Worm (Caenorhabditis elegans) whole organism, L3 larva: Measurements from ENCODE around the gene sdz-20.

Experiments
- R02D3.7 ChIP-seq: fragments of 150-350 bp; optimal IDR thresholded peaks from 2 replicates; lab custom pipeline; 2014; ENCODE audit warnings: missing biosample characterization, missing genetic modification characterization
- ZK546.5 ChIP-seq: sonication (generic microtip); optimal IDR thresholded peaks from 2 replicates; lab custom pipeline; 2017; ENCODE audit warnings: missing biosample characterization, missing genetic modification characterization
- aly-2 ChIP-seq: fragments of 150-350 bp; optimal IDR thresholded peaks from 2 replicates; lab custom pipeline; 2014; ENCODE audit warnings: missing biosample characterization, missing genetic modification characterization
- ama-1 ChIP-seq: fragments of 150-350 bp; optimal IDR thresholded peaks from 2 replicates; lab custom pipeline; 2018
- ceh-16 ChIP-seq: sonication (generic microtip); optimal IDR thresholded peaks from 2 replicates; lab custom pipeline; 2017; ENCODE audit warnings: missing biosample characterization, missing genetic modification characterization
- ceh-28 ChIP-seq: fragments of 150-350 bp; optimal IDR thresholded peaks from 2 replicates; lab custom pipeline; 2014; ENCODE audit warnings: missing biosample characterization, missing genetic modification reagents, missing genetic modification characterization
- ceh-9 ChIP-seq: sonication (generic microtip); optimal IDR thresholded peaks from 2 replicates; lab custom pipeline; 2018; ENCODE audit warnings: missing biosample characterization, missing genetic modification characterization
- daf-12 ChIP-seq: fragments of 150-350 bp; optimal IDR thresholded peaks from 2 replicates; lab custom pipeline; 2014; ENCODE audit warnings: missing biosample characterization, missing genetic modification reagents, missing genetic modification characterization
- egl-27 ChIP-seq: sonication (generic microtip); optimal IDR thresholded peaks from 4 replicates; lab custom pipeline; 2017; ENCODE audit warnings: missing biosample characterization, missing genetic modification reagents, missing genetic modification characterization
- egl-5 ChIP-seq: fragments of 150-350 bp; optimal IDR thresholded peaks from 2 replicates; lab custom pipeline; 2017; ENCODE audit warnings: missing biosample characterization, missing genetic modification reagents, missing genetic modification characterization, inconsistent platforms
- elt-2 ChIP-seq: sonication (generic microtip); optimal IDR thresholded peaks from 2 replicates; lab custom pipeline; 2016; ENCODE audit warnings: missing genetic modification reagents, mild to moderate bottlenecking, missing genetic modification characterization, missing compliant biosample characterization
- elt-3 ChIP-seq, 3 experiments: fragments of 150-350 bp in 1 of 3; sonication (generic microtip) in 2 of 3; optimal IDR thresholded peaks; 2 replicates in 2 of 3; 4 replicates in 1 of 3; lab custom pipeline; 2014 to 2017; ENCODE audit warnings: missing biosample characterization in 3 of 3, missing genetic modification characterization in 3 of 3
- eor-1 ChIP-seq, 2 experiments: fragments of 150-350 bp; optimal IDR thresholded peaks; 2 replicates each; lab custom pipeline; 2014 to 2018; ENCODE audit warnings: missing biosample characterization in 2 of 2, missing genetic modification characterization in 2 of 2
- hmg-11 ChIP-seq: sonication (generic microtip); optimal IDR thresholded peaks from 2 replicates; lab custom pipeline; 2016; ENCODE audit warnings: missing genetic modification characterization, missing compliant biosample characterization
- jun-1 ChIP-seq: fragments of 150-350 bp; optimal IDR thresholded peaks from 2 replicates; lab custom pipeline; 2014; ENCODE audit warnings: missing biosample characterization, missing genetic modification reagents, missing genetic modification characterization
- lin-15B ChIP-seq: fragments of 150-350 bp; optimal IDR thresholded peaks from 2 replicates; lab custom pipeline; 2014; ENCODE audit warnings: missing biosample characterization, missing genetic modification characterization
- lin-39 ChIP-seq: fragments of 150-350 bp; optimal IDR thresholded peaks from 2 replicates; lab custom pipeline; 2018; ENCODE audit warnings: missing biosample characterization, missing genetic modification reagents, missing genetic modification characterization
- lsy-12 ChIP-seq: sonication (generic microtip); optimal IDR thresholded peaks from 2 replicates; lab custom pipeline; 2016; ENCODE audit warnings: mild to moderate bottlenecking, missing genetic modification characterization, missing compliant biosample characterization
- mdl-1 ChIP-seq: fragments of 150-350 bp; optimal IDR thresholded peaks from 2 replicates; lab custom pipeline; 2014; ENCODE audit warnings: missing biosample characterization, missing genetic modification characterization
- mml-1 ChIP-seq: fragments of 150-350 bp; sonication (generic microtip); optimal IDR thresholded peaks from 3 replicates; lab custom pipeline; 2014; ENCODE audit warnings: missing biosample characterization, missing genetic modification characterization
- nfya-1 ChIP-seq: sonication (generic microtip); optimal IDR thresholded peaks from 2 replicates; lab custom pipeline; 2017; ENCODE audit warnings: missing genetic modification characterization, mild to moderate bottlenecking, missing compliant biosample characterization, antibody characterized with exemption, moderate library complexity; ENCODE audit not compliant: insufficient read depth
- nhr-11 ChIP-seq: fragments of 150-350 bp; optimal IDR thresholded peaks from 2 replicates; lab custom pipeline; 2014; ENCODE audit warnings: missing biosample characterization, missing genetic modification characterization
- nhr-12 ChIP-seq: fragments of 150-350 bp; optimal IDR thresholded peaks from 2 replicates; lab custom pipeline; 2014; ENCODE audit warnings: missing biosample characterization, missing genetic modification characterization
- nhr-237 ChIP-seq: fragments of 150-350 bp; optimal IDR thresholded peaks from 2 replicates; lab custom pipeline; 2014; ENCODE audit warnings: missing biosample characterization, missing genetic modification characterization
- nhr-25 ChIP-seq: sonication (generic microtip); optimal IDR thresholded peaks from 2 replicates; lab custom pipeline; 2017; ENCODE audit warnings: missing biosample characterization, missing genetic modification characterization
- nhr-43 ChIP-seq: sonication (generic microtip); optimal IDR thresholded peaks from 2 replicates; lab custom pipeline; 2016; ENCODE audit warnings: mild to moderate bottlenecking, missing genetic modification characterization, missing compliant biosample characterization; ENCODE audit not compliant: poor library complexity, severe bottlenecking
- nhr-67 ChIP-seq: fragments of 150-350 bp; optimal IDR thresholded peaks from 2 replicates; lab custom pipeline; 2014; ENCODE audit warnings: missing biosample characterization, missing genetic modification characterization
- nhr-76 ChIP-seq: fragments of 150-350 bp; sonication (generic microtip); optimal IDR thresholded peaks from 5 replicates; lab custom pipeline; 2014; ENCODE audit warnings: missing biosample characterization, missing genetic modification characterization
- nhr-77 ChIP-seq: fragments of 150-350 bp; optimal IDR thresholded peaks from 2 replicates; lab custom pipeline; 2014; ENCODE audit warnings: missing biosample characterization, missing genetic modification characterization
- pha-4 ChIP-seq: fragments of 150-350 bp; optimal IDR thresholded peaks from 2 replicates; lab custom pipeline; 2014; ENCODE audit warnings: missing biosample characterization, missing genetic modification reagents, missing genetic modification characterization
- pqm-1 ChIP-seq: fragments of 150-350 bp; optimal IDR thresholded peaks from 2 replicates; lab custom pipeline; 2017; ENCODE audit warnings: missing biosample characterization, missing genetic modification characterization, inconsistent platforms
- sea-2 ChIP-seq: fragments of 150-350 bp; sonication (generic microtip); optimal IDR thresholded peaks from 4 replicates; lab custom pipeline; 2014; ENCODE audit warnings: missing biosample characterization, missing genetic modification reagents, missing genetic modification characterization
- skn-1 ChIP-seq: fragments of 150-350 bp; optimal IDR thresholded peaks from 2 replicates; lab custom pipeline; 2014; ENCODE audit warnings: missing biosample characterization, missing genetic modification characterization
- snpc-4 ChIP-seq: fragments of 150-350 bp; optimal IDR thresholded peaks from 2 replicates; lab custom pipeline; 2014; ENCODE audit warnings: missing biosample characterization, missing genetic modification characterization
- unc-39 ChIP-seq: sonication (generic microtip); optimal IDR thresholded peaks from 4 replicates; lab custom pipeline; 2017; ENCODE audit warnings: missing biosample characterization, missing genetic modification characterization
- ztf-11 ChIP-seq: fragments of 150-350 bp; optimal IDR thresholded peaks from 2 replicates; lab custom pipeline; 2014; ENCODE audit warnings: missing biosample characterization, missing genetic modification characterization
- ztf-4 ChIP-seq: fragments of 150-350 bp; optimal IDR thresholded peaks from 2 replicates; lab custom pipeline; 2014; ENCODE audit warnings: missing biosample characterization, missing genetic modification characterization

Gene sdz-20

ce11 chrIII:13359847-13360246, 26.0 kb downstream of the sdz-20 start (continued):
- no peak for TF ChIP-seq nhr-237 (tag; lab: Kevin White, UChicago)
- no peak for TF ChIP-seq nhr-12 (tag; lab: Kevin White, UChicago)
- no peak for TF ChIP-seq R02D3.7 (tag; lab: Kevin White, UChicago)
- no peak for TF ChIP-seq ztf-11 (tag; lab: Kevin White, UChicago)
- TF ChIP-seq egl-27 (tag; lab: Kevin White, UChicago), result no peak

- TF ChIP-seq elt-3 (tag; optimal IDR thresholded peaks at IDR 0.05; lab: Kevin White, UChicago) (no peak), sea-2 (no peak), jun-1 (tag; lab: Kevin White, UChicago) (no peak), ama-1 (lab: Kevin White, UChicago) (no peak), elt-2 (tag; lab: Kevin White, UChicago) (no peak), snpc-4 (tag; lab: Kevin White, UChicago) (no peak), ZK546.5 (tag; lab: Kevin White, UChicago) (no peak), mdl-1 (no peak), unc-39 (tag; lab: Kevin White, UChicago) (no peak), ztf-4 (tag; lab: Kevin White, UChicago) (no peak), eor-1 (tag; optimal IDR thresholded peaks at IDR 0.05; lab: Kevin White, UChicago) (no peak), lsy-12 (tag; lab: Kevin White, UChicago) (no peak), ceh-28 (tag; lab: Kevin White, UChicago) (no peak), ceh-9 (tag; lab: Kevin White, UChicago) (no peak), aly-2 (tag; lab: Kevin White, UChicago) (no peak), ceh-16 (tag; lab: Kevin White, UChicago) (no peak), nhr-237 (tag; lab: Kevin White, UChicago) (no peak)
- TF ChIP-seq, all 47 proteins: peak for 0
These were observed 37.1 kb downstream of the sdz-20 start, which contains the start of gene T03F6.9 for ce11 chrIII:13370980-13371379. TSS of gene T03F6.9 (minus strand) at chrIII:13371080.

ce11 chrIII:13376304-13376760, 42.5 kb downstream of the sdz-20 start, which contains the start of gene lis-1:
TSS of gene lis-1 (minus strand) at chrIII:13376710.
- TF ChIP-seq ceh-16 (tag; lab: Kevin White, UChicago) (no peak), egl-27 (tag; lab: Kevin White, UChicago) (no peak), egl-5 (no peak), nhr-67 (tag; lab: Kevin White, UChicago) (no peak), nhr-76 (tag; lab: Kevin White, UChicago) (no peak), nhr-77 (tag; lab: Kevin White, UChicago) (no peak), nfya-1 (tag; lab: Kevin White, UChicago) (peak; percentile 5), nhr-11 (no peak)

ce11 chrIII:13377249-13377648, 43.4 kb downstream of the sdz-20 start:
- no peak for TF ChIP-seq nhr-77 (tag; lab: Kevin White, UChicago)
- TF ChIP-seq ceh-28 (tag; lab: Kevin White, UChicago), result no peak
- peak; percentile 91 for TF ChIP-seq lin-39 (tag; lab: Kevin White, UChicago)
- no peak for TF ChIP-seq nhr-25 (tag; lab: Kevin White, UChicago)
- TF ChIP-seq lin-15B (tag; lab: Kevin White, UChicago), result peak; percentile 27
- TF ChIP-seq daf-12 (tag; lab: Kevin White, UChicago), result no peak
- no peak for TF ChIP-seq mml-1
- TF ChIP-seq egl-5, result peak; percentile 9
- peak; percentile 93 for TF ChIP-seq nfya-1 (tag; lab: Kevin White, UChicago)
- no peak for TF ChIP-seq ceh-16 (tag; lab: Kevin White, UChicago)
- TF ChIP-seq hmg-11 (tag; lab: Kevin White, UChicago), result peak; percentile 97
- TF ChIP-seq pqm-1 (tag; lab: Kevin White, UChicago), result peak; percentile 62
- TF ChIP-seq snpc-4 (tag; lab: Kevin White, UChicago), result peak; percentile 56
- TF ChIP-seq nhr-43 (tag; lab: Kevin White, UChicago), result peak; percentile 7
- TF ChIP-seq pha-4 (tag; lab: Kevin White, UChicago), result peak; percentile 55
- TF ChIP-seq elt-2 (tag; lab: Kevin White, UChicago), result peak; percentile 93
- peak; percentile 76 for TF ChIP-seq skn-1 (tag; lab: Kevin White, UChicago)
- TF ChIP-seq jun-1 (tag; lab: Kevin White, UChicago), result peak; percentile 55
- TF ChIP-seq, all 47 proteins: peak for 12
